Worm (Caenorhabditis elegans) whole organism, L1 larva: Measurements from ENCODE around the gene lgc-45.

ENCODE experiments used
- ama-1 ChIP-seq: fragments of 150-350 bp; optimal IDR thresholded peaks from 2 replicates; lab custom pipeline; 2014
- egl-27 ChIP-seq, 2 experiments: fragments of 150-350 bp in 1 of 2; sonication (generic microtip); optimal IDR thresholded peaks; 3 replicates each; lab custom pipeline; 2017 to 2018; ENCODE audit warnings: missing biosample characterization in 2 of 2, missing genetic modification characterization in 2 of 2, missing genetic modification reagents in 2 of 2
- jun-1 ChIP-seq: fragments of 150-350 bp; optimal IDR thresholded peaks from 2 replicates; lab custom pipeline; 2014; ENCODE audit warnings: missing biosample characterization, missing genetic modification reagents, missing genetic modification characterization
- nhr-77 ChIP-seq: fragments of 150-350 bp; optimal IDR thresholded peaks from 2 replicates; lab custom pipeline; 2014; ENCODE audit warnings: missing biosample characterization, missing genetic modification characterization

DNA sequence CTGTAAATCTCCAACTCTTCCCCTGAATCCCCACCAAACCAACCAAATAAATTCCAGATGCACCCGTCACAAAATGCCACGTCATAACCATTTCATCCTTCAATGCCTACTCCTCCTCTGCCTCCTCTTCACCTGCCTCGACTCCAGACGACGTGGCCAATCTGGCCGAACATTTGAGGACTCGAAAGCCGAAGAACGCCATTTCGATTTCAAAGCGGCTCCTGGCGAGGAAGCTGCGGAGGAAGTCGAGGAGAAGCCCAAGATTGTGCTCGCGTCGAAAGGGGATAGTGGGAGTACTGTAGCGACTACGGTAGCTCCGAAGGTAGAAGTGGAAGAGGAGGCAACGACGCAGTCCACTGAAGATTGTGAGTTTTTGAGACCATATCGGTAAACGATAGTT, at the start of gene lgc-45:
- TF ChIP-seq nhr-77 (tag; lab: Kevin White, UChicago) (no peak), egl-27 (tag; optimal IDR thresholded peaks at IDR 0.05; lab: Kevin White, UChicago) (no peak), jun-1 (tag; lab: Kevin White, UChicago) (no peak), ama-1 (lab: Kevin White, UChicago) (no peak)
